Worm (Caenorhabditis elegans) whole organism, late embryonic: Measurements from ENCODE around the gene smg-7.

Source experiments
- ceh-30 ChIP-seq: fragments of 150-350 bp; optimal IDR thresholded peaks from 2 replicates; lab custom pipeline; 2014; ENCODE audit warnings: missing biosample characterization, missing genetic modification characterization
- che-1 ChIP-seq: sonication (generic microtip); optimal IDR thresholded peaks from 2 replicates; lab custom pipeline; 2016; ENCODE audit warnings: mild to moderate bottlenecking, missing genetic modification characterization, missing compliant biosample characterization
- fkh-10 ChIP-seq: fragments of 150-350 bp; optimal IDR thresholded peaks from 2 replicates; lab custom pipeline; 2014; ENCODE audit warnings: missing biosample characterization, missing genetic modification reagents, missing genetic modification characterization
- hlh-8 ChIP-seq: sonication (generic microtip); optimal IDR thresholded peaks from 2 replicates; lab custom pipeline; 2016; ENCODE audit warnings: missing genotype, missing genetic modification characterization, missing compliant biosample characterization
- lim-6 ChIP-seq: sonication (generic microtip); optimal IDR thresholded peaks from 2 replicates; lab custom pipeline; 2016; ENCODE audit warnings: missing genetic modification characterization, missing compliant biosample characterization
- rnt-1 ChIP-seq: sonication (generic microtip); optimal IDR thresholded peaks from 2 replicates; lab custom pipeline; 2016; ENCODE audit warnings: missing genetic modification characterization, missing compliant biosample characterization
- syd-9 ChIP-seq: sonication (generic microtip); optimal IDR thresholded peaks from 2 replicates; lab custom pipeline; 2016; ENCODE audit warnings: mild to moderate bottlenecking, missing genetic modification characterization, moderate library complexity, missing compliant biosample characterization
- unc-42 ChIP-seq: sonication (generic microtip); optimal IDR thresholded peaks from 2 replicates; lab custom pipeline; 2016; ENCODE audit warnings: missing genotype, missing genetic modification characterization, missing compliant biosample characterization
- unc-55 ChIP-seq: sonication (generic microtip); optimal IDR thresholded peaks from 2 replicates; lab custom pipeline; 2017; ENCODE audit warnings: missing biosample characterization, missing genetic modification reagents, missing genetic modification characterization

ce11 chrIV:6750117-6750516 is 7.9 kb upstream of the smg-7 start:
- TF ChIP-seq lim-6 (tag; lab: Kevin White, UChicago) (no peak), ceh-30 (tag; lab: Kevin White, UChicago) (no peak), unc-42 (tag; lab: Kevin White, UChicago) (no peak), fkh-10 (no peak), rnt-1 (no peak), che-1 (tag; lab: Kevin White, UChicago) (no peak), unc-55 (GFP tag; lab: Kevin White, UChicago) (no peak), syd-9 (tag; lab: Kevin White, UChicago) (no peak), hlh-8 (tag; lab: Kevin White, UChicago) (no peak)
